Comparison of ENCODE assay signal across 4 fruit fly cellular contexts in the genomic region with DNA sequence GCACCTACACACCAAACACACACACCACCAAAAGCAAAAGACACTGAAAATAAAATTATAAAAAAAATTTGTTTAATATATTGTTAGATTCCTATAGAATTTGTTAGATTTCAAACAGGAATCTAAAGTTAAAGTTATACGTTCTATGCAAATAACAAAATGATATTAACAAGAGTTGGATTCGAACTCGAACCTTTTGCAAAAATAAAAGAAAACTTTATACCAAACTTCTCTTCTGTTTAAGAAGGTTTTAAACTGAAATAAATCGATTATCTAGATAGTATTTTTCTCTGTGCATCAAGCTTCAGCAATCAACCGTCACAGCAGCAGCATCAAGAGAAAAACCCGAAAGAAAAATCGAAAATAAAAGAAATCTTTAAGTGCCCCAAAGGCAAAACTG.
A peak's percentile ranks its signal among the peaks of the same experiment; 100 is the strongest.
TF ChIP-seq lines count a peak whose summit lies in the region.

No protein-coding gene starts in this region.

- TF ChIP-seq CTCF in whole organism, embryonic (GFP tag; optimal IDR thresholded peaks at IDR 0.05; lab: Kevin White, UChicago) = no peak

TF ChIP-seq in whole organism, embryonic, 481 proteins besides CTCF, POLR2A, EP300 and RAD21 (continues in another document):
- TF ChIP-seq toy (GFP tag; IDR thresholded peaks at IDR 0.05; lab: Robert Waterston, UW) = no peak
- TF ChIP-seq CG2712 (tag; optimal IDR thresholded peaks at IDR 0.05; lab: Kevin White, UChicago) = peak; percentile 76
- TF ChIP-seq ci (GFP tag; IDR thresholded peaks at IDR 0.05; lab: Robert Waterston, UW) = 0 out of 3 replicates have a peak, but pooled peaks have one; percentile 29
- peak; percentile 9 for TF ChIP-seq oc (tag; optimal IDR thresholded peaks at IDR 0.05; lab: Kevin White, UChicago)
- TF ChIP-seq zfh1 (GFP tag; IDR thresholded peaks at IDR 0.05; lab: Robert Waterston, UW) = 0 out of 3 replicates have a peak, but pooled peaks have one; percentile 8
- peak; percentile 53 for TF ChIP-seq unpg (GFP tag; optimal IDR thresholded peaks at IDR 0.05; lab: Kevin White, UChicago)
- peak; percentile 77; the same call in 2 of the 3 replicates for TF ChIP-seq CG17361 (GFP tag; IDR thresholded peaks at IDR 0.05; lab: Robert Waterston, UW)
- peak; percentile 41 for TF ChIP-seq CG7839 (tag; optimal IDR thresholded peaks at IDR 0.05; lab: Kevin White, UChicago)
- TF ChIP-seq crol (GFP tag; IDR thresholded peaks at IDR 0.05; lab: Robert Waterston, UW) = 0 out of 2 replicates have a peak, but pooled peaks have one; percentile 11
- peak; percentile 14 for TF ChIP-seq bcd (GFP tag; optimal IDR thresholded peaks at IDR 0.05; lab: Kevin White, UChicago)
- peak; percentile 56 for TF ChIP-seq Oli (tag; optimal IDR thresholded peaks at IDR 0.05; lab: Kevin White, UChicago)
- no peak for TF ChIP-seq Bteb2 (GFP tag; optimal IDR thresholded peaks at IDR 0.05; lab: Kevin White, UChicago)
- TF ChIP-seq CG8388 (GFP tag; optimal IDR thresholded peaks at IDR 0.05; lab: Kevin White, UChicago) = peak; percentile 49
- peak; percentile 50 for TF ChIP-seq gcm (GFP tag; optimal IDR thresholded peaks at IDR 0.05; lab: Kevin White, UChicago)
- no peak for TF ChIP-seq CG31224 (GFP tag; IDR thresholded peaks at IDR 0.05; lab: Robert Waterston, UW)
- TF ChIP-seq CG3281 (GFP tag; optimal IDR thresholded peaks at IDR 0.05; lab: Kevin White, UChicago) = no peak
- no peak for TF ChIP-seq odd (GFP tag; optimal IDR thresholded peaks at IDR 0.05; lab: Kevin White, UChicago)
- peak; percentile 34; the same call in 1 of the 3 replicates for TF ChIP-seq row (GFP tag; IDR thresholded peaks at IDR 0.05; lab: Robert Waterston, UW)
- TF ChIP-seq az2 (GFP tag; optimal IDR thresholded peaks at IDR 0.05; lab: Kevin White, UChicago) = peak; percentile 11
- peak in 1 of 2 experiments; percentile 60 for TF ChIP-seq bsh (GFP tag; optimal IDR thresholded peaks at IDR 0.05; lab: Kevin White, UChicago)

TF ChIP-seq in whole organism, prepupa, 60 proteins besides CTCF, POLR2A, EP300 and RAD21 (continues in another document):
- TF ChIP-seq Eip78C (GFP tag; lab: Kevin White, UChicago) = peak; percentile 94
- no peak for TF ChIP-seq Sox102F (GFP tag; optimal IDR thresholded peaks at IDR 0.05; lab: Kevin White, UChicago)
- peak; percentile 16 for TF ChIP-seq svp (GFP tag; lab: Kevin White, UChicago)
- peak in 1 of 2 experiments; percentile 59 for TF ChIP-seq salr (GFP tag; optimal IDR thresholded peaks at IDR 0.05; lab: Kevin White, UChicago)
- TF ChIP-seq Sox15 (GFP tag; optimal IDR thresholded peaks at IDR 0.05; lab: Kevin White, UChicago) = no peak
- TF ChIP-seq CG6792 (GFP tag; optimal IDR thresholded peaks at IDR 0.05; lab: Kevin White, UChicago) = peak; percentile 32
- peak; percentile 6 for TF ChIP-seq cyc (GFP tag; optimal IDR thresholded peaks at IDR 0.05; lab: Kevin White, UChicago)
- peak; percentile 54; the same call in 1 of the 3 replicates for TF ChIP-seq eg (GFP tag; IDR thresholded peaks at IDR 0.05; lab: Robert Waterston, UW)
- TF ChIP-seq CG6854 (GFP tag; optimal IDR thresholded peaks at IDR 0.05; lab: Kevin White, UChicago) = no peak
- no peak for TF ChIP-seq Hr38 (GFP tag; optimal IDR thresholded peaks at IDR 0.05; lab: Kevin White, UChicago)
- TF ChIP-seq Gug (GFP tag; IDR thresholded peaks at IDR 0.05; lab: Robert Waterston, UW) = peak; percentile 47; the same call in 1 of the 2 replicates
- TF ChIP-seq CG8632 (GFP tag; optimal IDR thresholded peaks at IDR 0.05; lab: Kevin White, UChicago) = peak; percentile 13
- peak; percentile 42 for TF ChIP-seq dac (GFP tag; optimal IDR thresholded peaks at IDR 0.05; lab: Kevin White, UChicago)
- TF ChIP-seq CG11294 (GFP tag; IDR thresholded peaks at IDR 0.05; lab: Robert Waterston, UW) = no peak
- peak; percentile 27 for TF ChIP-seq Sox14 (GFP tag; optimal IDR thresholded peaks at IDR 0.05; lab: Kevin White, UChicago)
- TF ChIP-seq CG6163 (GFP tag; IDR thresholded peaks at IDR 0.05; lab: Robert Waterston, UW) = peak; percentile 30; the same call in 1 of the 3 replicates
- TF ChIP-seq CG6808 (GFP tag; optimal IDR thresholded peaks at IDR 0.05; lab: Kevin White, UChicago) = peak; percentile 11
- TF ChIP-seq CG8319 (GFP tag; optimal IDR thresholded peaks at IDR 0.05; lab: Kevin White, UChicago) = peak; percentile 19
- TF ChIP-seq CG3032 (tag; optimal IDR thresholded peaks at IDR 0.05; lab: Kevin White, UChicago) = peak; percentile 63
- TF ChIP-seq achi (GFP tag; optimal IDR thresholded peaks at IDR 0.05; lab: Kevin White, UChicago) = peak; percentile 71
- TF ChIP-seq CG6276 (GFP tag; optimal IDR thresholded peaks at IDR 0.05; lab: Kevin White, UChicago) = peak; percentile 76
- TF ChIP-seq fd59A (GFP tag; optimal IDR thresholded peaks at IDR 0.05; lab: Kevin White, UChicago) = peak; percentile 37

TF ChIP-seq in whole organism, pupa, 21 proteins besides CTCF, POLR2A, EP300 and RAD21:
- peak; percentile 73 for TF ChIP-seq CG8159 (tag; optimal IDR thresholded peaks at IDR 0.05; lab: Kevin White, UChicago)
- no peak for TF ChIP-seq EcR (GFP tag; optimal IDR thresholded peaks at IDR 0.05; lab: Kevin White, UChicago)
- TF ChIP-seq CG14655 (GFP tag; optimal IDR thresholded peaks at IDR 0.05; lab: Kevin White, UChicago) = peak; percentile 72
- peak; percentile 41 for TF ChIP-seq CG34367 (tag; optimal IDR thresholded peaks at IDR 0.05; lab: Kevin White, UChicago)
- TF ChIP-seq Ets98B (GFP tag; IDR thresholded peaks at IDR 0.05; lab: Robert Waterston, UW) = no peak
- TF ChIP-seq CG10348 (GFP tag; IDR thresholded peaks at IDR 0.05; lab: Robert Waterston, UW) = no peak
- peak; percentile 62 for TF ChIP-seq CG17806 (tag; optimal IDR thresholded peaks at IDR 0.05; lab: Kevin White, UChicago)
- TF ChIP-seq CG12605 (GFP tag; IDR thresholded peaks at IDR 0.05; lab: Robert Waterston, UW) = no peak
- peak; percentile 58 for TF ChIP-seq CG8301 (tag; optimal IDR thresholded peaks at IDR 0.05; lab: Kevin White, UChicago)
- peak; percentile 11 for TF ChIP-seq Snoo (tag; optimal IDR thresholded peaks at IDR 0.05; lab: Kevin White, UChicago)
- peak; percentile 64 for TF ChIP-seq CG15710 (tag; optimal IDR thresholded peaks at IDR 0.05; lab: Kevin White, UChicago)
- TF ChIP-seq Pif1A (GFP tag; optimal IDR thresholded peaks at IDR 0.05; lab: Kevin White, UChicago) = peak; percentile 44
- TF ChIP-seq CG4496 (GFP tag; IDR thresholded peaks at IDR 0.05; lab: Robert Waterston, UW) = no peak
- TF ChIP-seq rn (GFP tag; IDR thresholded peaks at IDR 0.05; lab: Robert Waterston, UW) = no peak
- TF ChIP-seq CG9948 (tag; optimal IDR thresholded peaks at IDR 0.05; lab: Kevin White, UChicago) = peak; percentile 59
- peak; percentile 12 for TF ChIP-seq Pif1B (GFP tag; optimal IDR thresholded peaks at IDR 0.05; lab: Kevin White, UChicago)
- no peak for TF ChIP-seq CG32121 (GFP tag; IDR thresholded peaks at IDR 0.05; lab: Robert Waterston, UW)
- TF ChIP-seq gl (tag; optimal IDR thresholded peaks at IDR 0.05; lab: Kevin White, UChicago) = no peak
- no peak for TF ChIP-seq fd96Ca (GFP tag; IDR thresholded peaks at IDR 0.05; lab: Robert Waterston, UW)
- TF ChIP-seq D1 (tag; optimal IDR thresholded peaks at IDR 0.05; lab: Kevin White, UChicago) = peak; percentile 5
- no peak for TF ChIP-seq CG13204 (GFP tag; optimal IDR thresholded peaks at IDR 0.05; lab: Kevin White, UChicago)

TF ChIP-seq in whole organism, wandering third instar larva, 38 proteins besides CTCF, POLR2A, EP300 and RAD21:
- no peak for TF ChIP-seq tai (GFP tag; optimal IDR thresholded peaks at IDR 0.05; lab: Kevin White, UChicago)
- TF ChIP-seq GATAd (GFP tag; optimal IDR thresholded peaks at IDR 0.05; lab: Kevin White, UChicago) = no peak
- no peak for TF ChIP-seq CrebA (GFP tag; optimal IDR thresholded peaks at IDR 0.05; lab: Kevin White, UChicago; ENCODE audit: borderline replicate concordance)
- no peak for TF ChIP-seq pan (optimal IDR thresholded peaks at IDR 0.05; lab: Kevin White, UChicago)
- peak; percentile 4 for TF ChIP-seq fru (GFP tag; optimal IDR thresholded peaks at IDR 0.05; lab: Kevin White, UChicago)
- no peak for TF ChIP-seq Dfd (GFP tag; optimal IDR thresholded peaks at IDR 0.05; lab: Kevin White, UChicago)
- TF ChIP-seq jim (GFP tag; optimal IDR thresholded peaks at IDR 0.05; lab: Kevin White, UChicago) = no peak
- no peak for TF ChIP-seq brk (GFP tag; optimal IDR thresholded peaks at IDR 0.05; lab: Kevin White, UChicago)
- no peak for TF ChIP-seq lola (GFP tag; optimal IDR thresholded peaks at IDR 0.05; lab: Kevin White, UChicago)
- TF ChIP-seq Hr83 (GFP tag; optimal IDR thresholded peaks at IDR 0.05; lab: Kevin White, UChicago; ENCODE audit: poor library complexity, severe bottlenecking) = no peak
- TF ChIP-seq Vsx2 (GFP tag; optimal IDR thresholded peaks at IDR 0.05; lab: Kevin White, UChicago; ENCODE audit: partially characterized antibody) = no peak
- TF ChIP-seq N (GFP tag; optimal IDR thresholded peaks at IDR 0.05; lab: Kevin White, UChicago) = no peak
- TF ChIP-seq Hnf4 (GFP tag; optimal IDR thresholded peaks at IDR 0.05; lab: Kevin White, UChicago) = no peak
- TF ChIP-seq woc (GFP tag; optimal IDR thresholded peaks at IDR 0.05; lab: Kevin White, UChicago) = no peak
- no peak for TF ChIP-seq dsf (GFP tag; optimal IDR thresholded peaks at IDR 0.05; lab: Kevin White, UChicago; ENCODE audit: borderline replicate concordance)
- no peak for TF ChIP-seq rgr (GFP tag; optimal IDR thresholded peaks at IDR 0.05; lab: Kevin White, UChicago)
- TF ChIP-seq OdsH (GFP tag; optimal IDR thresholded peaks at IDR 0.05; lab: Kevin White, UChicago) = no peak
- peak; percentile 14 for TF ChIP-seq h (GFP tag; optimal IDR thresholded peaks at IDR 0.05; lab: Kevin White, UChicago)
- TF ChIP-seq foxo (GFP tag; optimal IDR thresholded peaks at IDR 0.05; lab: Kevin White, UChicago) = peak in 1 of 2 experiments; percentile 2
